Fruit fly (Drosophila melanogaster) whole organism, embryonic: Measurements from ENCODE around the gene Fancd2.

Experiments
- Antp ChIP-seq: fragments of 200-800 bp; sonication (Bioruptor generic); optimal IDR thresholded peaks from 3 replicates; lab custom pipeline; 2016; ENCODE audit warnings: missing biosample characterization, missing genetic modification characterization
- Awh ChIP-seq: fragments of 200-800 bp; sonication (Bioruptor generic); IDR thresholded peaks from 2 replicates; pipeline ENCODE4, ENCODE4 v1.3.6; 2022; ENCODE audit warnings: missing biosample characterization, missing genetic modification characterization
- CG11085 ChIP-seq: fragments of 200-800 bp; sonication (Bioruptor generic); IDR thresholded peaks from 2 replicates; pipeline ENCODE4 v1.3.6; 2022; ENCODE audit warnings: missing biosample characterization, missing genetic modification characterization
- CG11723 ChIP-seq: fragments of 200-800 bp; sonication (Bioruptor generic); optimal IDR thresholded peaks from 2 replicates; lab custom pipeline; 2017; ENCODE audit warnings: missing biosample characterization, mild to moderate bottlenecking, missing genetic modification characterization
- CG12391 ChIP-seq: fragments of 200-800 bp; sonication (Bioruptor generic); optimal IDR thresholded peaks from 3 replicates; lab custom pipeline; 2018; ENCODE audit warnings: missing biosample characterization, mild to moderate bottlenecking, missing genetic modification characterization, moderate library complexity
- CG12659 ChIP-seq: fragments of 200-800 bp; sonication (Bioruptor generic); optimal IDR thresholded peaks from 3 replicates; lab custom pipeline; 2017; ENCODE audit warnings: mild to moderate bottlenecking, missing biosample characterization, missing genetic modification reagents, missing genetic modification characterization
- CG12769 ChIP-seq: fragments of 200-800 bp; sonication (Bioruptor generic); optimal IDR thresholded peaks from 2 replicates; lab custom pipeline; 2019; ENCODE audit warnings: missing biosample characterization, mild to moderate bottlenecking, missing genetic modification characterization, moderate library complexity
- CG12942 ChIP-seq: fragments of 200-800 bp; sonication (Bioruptor generic); optimal IDR thresholded peaks from 3 replicates; lab custom pipeline; 2016; ENCODE audit warnings: missing biosample characterization, missing genetic modification characterization
- CG14441 ChIP-seq: fragments of 200-800 bp; sonication (Bioruptor generic); IDR thresholded peaks from 2 replicates; pipeline ENCODE4 v1.3.6; 2022; ENCODE audit warnings: missing biosample characterization, missing genetic modification characterization
- CG15011 ChIP-seq: fragments of 200-800 bp; sonication (Bioruptor generic); optimal IDR thresholded peaks from 3 replicates; lab custom pipeline; 2018; ENCODE audit warnings: missing biosample characterization, mild to moderate bottlenecking, missing genetic modification characterization
- CG15514 ChIP-seq: fragments of 200-800 bp; sonication (Bioruptor generic); optimal IDR thresholded peaks from 3 replicates; lab custom pipeline; 2017; ENCODE audit warnings: missing biosample characterization, missing genetic modification characterization, mild to moderate bottlenecking, moderate library complexity, missing genetic modification reagents
- CG15601 ChIP-seq: fragments of 200-800 bp; sonication (Bioruptor generic); optimal IDR thresholded peaks from 3 replicates; lab custom pipeline; 2019; ENCODE audit warnings: missing biosample characterization, mild to moderate bottlenecking, missing genetic modification characterization, moderate library complexity
- CG15696 ChIP-seq: fragments of 200-800 bp; sonication (Bioruptor generic); optimal IDR thresholded peaks from 2 replicates; lab custom pipeline; 2019; ENCODE audit warnings: missing biosample characterization, mild to moderate bottlenecking, missing genetic modification characterization, moderate library complexity
- CG1603 ChIP-seq: fragments of 200-800 bp; sonication (Bioruptor generic); optimal IDR thresholded peaks from 2 replicates; lab custom pipeline; 2019; ENCODE audit warnings: missing biosample characterization, mild to moderate bottlenecking, missing genetic modification characterization, moderate library complexity
- CG17186 ChIP-seq: fragments of 200-800 bp; sonication (Bioruptor generic); optimal IDR thresholded peaks from 3 replicates; lab custom pipeline; 2017; ENCODE audit warnings: missing biosample characterization, missing genetic modification reagents, missing genetic modification characterization
- CG17359 ChIP-seq: fragments of 200-800 bp; sonication (Bioruptor generic); optimal IDR thresholded peaks from 3 replicates; lab custom pipeline; 2018; ENCODE audit warnings: missing biosample characterization, mild to moderate bottlenecking, missing genetic modification characterization, moderate library complexity
- CG18619 ChIP-seq: fragments of 200-800 bp; sonication (Bioruptor generic); optimal IDR thresholded peaks from 3 replicates; lab custom pipeline; 2017; ENCODE audit warnings: missing biosample characterization, mild to moderate bottlenecking, missing genetic modification characterization
- CG2116 ChIP-seq: fragments of 200-800 bp; sonication (Bioruptor generic); optimal IDR thresholded peaks from 3 replicates; lab custom pipeline; 2018; ENCODE audit warnings: missing biosample characterization, mild to moderate bottlenecking, missing genetic modification characterization
- CG4854 ChIP-seq: fragments of 200-800 bp; sonication (Bioruptor generic); optimal IDR thresholded peaks from 2 replicates; lab custom pipeline; 2016; ENCODE audit warnings: missing biosample characterization, missing genetic modification characterization, inconsistent platforms
- CG6254 ChIP-seq: fragments of 200-800 bp; sonication (Bioruptor generic); optimal IDR thresholded peaks from 3 replicates; lab custom pipeline; 2017; ENCODE audit warnings: mild to moderate bottlenecking, missing biosample characterization, missing genetic modification reagents, missing genetic modification characterization
- CG7556 ChIP-seq: fragments of 200-800 bp; sonication (Bioruptor generic); optimal IDR thresholded peaks from 2 replicates; lab custom pipeline; 2017; ENCODE audit warnings: missing biosample characterization, mild to moderate bottlenecking, missing genetic modification characterization
- CG8290 ChIP-seq, 3 experiments: fragments of 200-800 bp; sonication (Bioruptor generic); optimal IDR thresholded peaks; 2 replicates each; lab custom pipeline; 2016 to 2019; ENCODE audit warnings: missing biosample characterization in 3 of 3, missing genetic modification characterization in 3 of 3, mild to moderate bottlenecking in 2 of 3, moderate library complexity in 1 of 3
- CG8359 ChIP-seq: fragments of 200-800 bp; sonication (Bioruptor generic); optimal IDR thresholded peaks from 2 replicates; lab custom pipeline; 2017; ENCODE audit warnings: missing biosample characterization, mild to moderate bottlenecking, missing genetic modification characterization, borderline replicate concordance
- CG9932 ChIP-seq: fragments of 200-800 bp; sonication (Bioruptor generic); IDR thresholded peaks from 2 replicates; pipeline ENCODE4 v1.3.6; 2022; ENCODE audit warnings: missing biosample characterization, missing genetic modification characterization
- Hand ChIP-seq: fragments of 200-800 bp; sonication (Bioruptor generic); optimal IDR thresholded peaks from 2 replicates; lab custom pipeline; 2017; ENCODE audit warnings: mild to moderate bottlenecking, missing biosample characterization, missing genetic modification reagents, missing genetic modification characterization
- Hey ChIP-seq: fragments of 200-800 bp; sonication (Bioruptor generic); optimal IDR thresholded peaks from 3 replicates; lab custom pipeline; 2018; ENCODE audit warnings: missing biosample characterization, mild to moderate bottlenecking, missing genetic modification characterization
- Myb ChIP-seq: fragments of 200-800 bp; sonication (Bioruptor generic); optimal IDR thresholded peaks from 2 replicates; lab custom pipeline; 2016; ENCODE audit warnings: missing biosample characterization, missing genetic modification characterization
- PHDP ChIP-seq: fragments of 200-800 bp; sonication (Bioruptor generic); optimal IDR thresholded peaks from 3 replicates; lab custom pipeline; 2018; ENCODE audit warnings: missing biosample characterization, mild to moderate bottlenecking, missing genetic modification characterization, moderate library complexity
- Pdp1 ChIP-seq, 2 experiments: fragments of 200-800 bp; sonication (Bioruptor generic); optimal IDR thresholded peaks; 3 replicates each; lab custom pipeline; 2016; ENCODE audit warnings: missing biosample characterization in 2 of 2, missing genetic modification characterization in 2 of 2, mild to moderate bottlenecking in 1 of 2, moderate library complexity in 1 of 2
- Sry-δ ChIP-seq: fragments of 200-800 bp; sonication (Bioruptor generic); optimal IDR thresholded peaks from 2 replicates; lab custom pipeline; 2016; ENCODE audit warnings: missing biosample characterization, missing genetic modification characterization
- bbx ChIP-seq: fragments of 200-800 bp; sonication (Bioruptor generic); IDR thresholded peaks from 2 replicates; pipeline ENCODE4 v1.3.6; 2022; ENCODE audit warnings: missing biosample characterization, missing genetic modification characterization; ENCODE audit not compliant: partially characterized antibody
- chif ChIP-seq, 2 experiments: fragments of 200-800 bp; sonication (Bioruptor generic); optimal IDR thresholded peaks; 3 replicates each; lab custom pipeline; 2016; ENCODE audit warnings: missing biosample characterization in 2 of 2, missing genetic modification characterization in 2 of 2
- fru ChIP-seq: fragments of >200 bp; optimal IDR thresholded peaks from 2 replicates; lab custom pipeline; 2017
- gem ChIP-seq: fragments of 200-800 bp; sonication (Bioruptor generic); optimal IDR thresholded peaks from 2 replicates; lab custom pipeline; 2019; ENCODE audit warnings: missing biosample characterization, mild to moderate bottlenecking, missing genetic modification characterization, moderate library complexity
- kah ChIP-seq: fragments of 200-800 bp; sonication (Bioruptor generic); optimal IDR thresholded peaks from 2 replicates; lab custom pipeline; 2018; ENCODE audit warnings: missing biosample characterization, mild to moderate bottlenecking, missing genetic modification characterization
- lbe ChIP-seq: fragments of 200-800 bp; sonication (Bioruptor generic); optimal IDR thresholded peaks from 2 replicates; lab custom pipeline; 2016; ENCODE audit warnings: missing biosample characterization, mild to moderate bottlenecking, missing genetic modification characterization
- org-1 ChIP-seq: fragments of 200-800 bp; sonication (Bioruptor generic); optimal IDR thresholded peaks from 2 replicates; lab custom pipeline; 2017; ENCODE audit warnings: missing biosample characterization, missing genetic modification characterization
- pb ChIP-seq: fragments of 200-800 bp; sonication (Bioruptor generic); optimal IDR thresholded peaks from 3 replicates; lab custom pipeline; 2016; ENCODE audit warnings: missing biosample characterization, missing genetic modification characterization
- pum ChIP-seq: fragments of 200-800 bp; sonication (Bioruptor generic); optimal IDR thresholded peaks from 2 replicates; lab custom pipeline; 2016; ENCODE audit warnings: missing biosample characterization, missing genetic modification characterization
- pzg ChIP-seq: fragments of 200-800 bp; sonication (Bioruptor generic); optimal IDR thresholded peaks from 3 replicates; lab custom pipeline; 2018; ENCODE audit warnings: missing biosample characterization, mild to moderate bottlenecking, missing genetic modification characterization, moderate library complexity
- seq ChIP-seq: fragments of 200-800 bp; sonication (Bioruptor generic); IDR thresholded peaks from 2 replicates; pipeline ENCODE4 v1.3.6; 2022; ENCODE audit warnings: missing biosample characterization, missing genetic modification characterization
- ssp ChIP-seq: fragments of 200-800 bp; sonication (Bioruptor generic); IDR thresholded peaks from 2 replicates; pipeline ENCODE4 v1.3.6; 2022; ENCODE audit warnings: missing biosample characterization, missing genetic modification characterization
- stwl ChIP-seq: fragments of 200-800 bp; sonication (Bioruptor generic); optimal IDR thresholded peaks from 3 replicates; lab custom pipeline; 2018; ENCODE audit warnings: missing biosample characterization, mild to moderate bottlenecking, missing genetic modification characterization, moderate library complexity
- tgo ChIP-seq: fragments of 200-800 bp; sonication (Bioruptor generic); IDR thresholded peaks from 3 replicates; pipeline ENCODE4 v1.3.6; 2022; ENCODE audit warnings: missing biosample characterization, missing genetic modification characterization
- tin ChIP-seq: fragments of 200-800 bp; sonication (Bioruptor generic); optimal IDR thresholded peaks from 3 replicates; lab custom pipeline; 2016; ENCODE audit warnings: missing biosample characterization, missing genetic modification characterization
- tna ChIP-seq: fragments of 200-800 bp; sonication (Bioruptor generic); IDR thresholded peaks from 2 replicates; pipeline ENCODE4 v1.3.6; 2022; ENCODE audit warnings: missing biosample characterization, missing genetic modification characterization; ENCODE audit not compliant: partially characterized antibody
- trem ChIP-seq: fragments of 200-800 bp; optimal IDR thresholded peaks from 3 replicates; lab custom pipeline; 2019; ENCODE audit warnings: missing biosample characterization, mild to moderate bottlenecking, missing genetic modification characterization, moderate library complexity
- tx ChIP-seq: fragments of 200-800 bp; sonication (Bioruptor generic); optimal IDR thresholded peaks from 2 replicates; lab custom pipeline; 2016; ENCODE audit warnings: missing biosample characterization, missing genetic modification characterization
- usp ChIP-seq: fragments of >200 bp; optimal IDR thresholded peaks from 2 replicates; lab custom pipeline; 2017; ENCODE audit warnings: missing biosample characterization, missing genetic modification characterization

Gene Fancd2

DNA sequence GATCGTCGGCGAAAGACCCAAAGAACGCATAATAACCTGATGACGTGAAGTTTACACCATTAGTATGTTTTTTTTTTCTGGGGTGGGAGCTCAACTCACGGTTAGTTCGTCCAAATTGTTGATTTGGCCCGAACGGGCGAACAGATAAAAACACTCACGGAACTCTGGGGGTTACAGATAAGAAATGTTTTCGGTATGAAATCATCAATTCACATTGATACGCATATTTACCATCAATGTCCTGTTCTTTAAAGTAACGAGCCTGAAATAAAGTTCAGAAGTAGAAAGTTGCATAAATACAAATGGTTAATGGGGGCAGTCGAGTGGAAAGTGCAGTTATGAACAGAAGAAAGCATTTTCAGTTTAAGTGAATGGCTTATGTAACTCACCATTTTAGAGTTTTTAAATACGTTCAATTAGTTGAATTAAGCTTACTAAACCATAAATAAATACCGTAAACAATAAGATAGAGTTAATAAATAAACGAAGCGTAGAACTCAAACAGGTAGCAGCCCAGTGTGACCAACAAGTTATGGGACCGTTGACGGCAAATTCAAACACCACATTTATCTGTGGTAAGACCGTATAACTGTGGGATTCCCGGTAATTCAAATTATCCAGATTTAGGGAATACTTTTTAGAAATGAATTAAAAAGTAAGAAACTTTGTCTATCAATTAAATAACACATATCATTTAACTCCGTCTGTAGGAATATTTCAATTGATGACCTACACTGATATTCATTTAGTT lies 7.9 kb upstream of the Fancd2 start, which contains the start of gene CG17272 (continued):
- TF ChIP-seq CG14441 (GFP tag; lab: Robert Waterston, UW) (no peak), Myb (peak; percentile 48), seq (no peak), CG17359 (tag; lab: Kevin White, UChicago) (no peak), pum (GFP tag; lab: Kevin White, UChicago) (no peak), CG1603 (tag; lab: Kevin White, UChicago) (peak; percentile 37), gem (tag; lab: Kevin White, UChicago) (peak; percentile 3), CG8359 (GFP tag; lab: Kevin White, UChicago) (no peak), pb (GFP tag; lab: Kevin White, UChicago) (no peak), CG12942 (GFP tag; lab: Kevin White, UChicago) (no peak), CG4854 (GFP tag; lab: Kevin White, UChicago) (no peak), Antp (no peak), CG12659 (GFP tag; lab: Kevin White, UChicago) (peak; percentile 14), CG17186 (GFP tag; lab: Kevin White, UChicago) (peak; percentile 22), Awh (GFP tag; lab: Robert Waterston, UW) (no peak), CG12391 (tag; lab: Kevin White, UChicago) (peak; percentile 12), PHDP (tag; lab: Kevin White, UChicago) (no peak), tx (GFP tag; lab: Kevin White, UChicago) (no peak), tin (GFP tag; lab: Kevin White, UChicago) (no peak), Pdp1 (GFP tag; optimal IDR thresholded peaks at IDR 0.05; lab: Kevin White, UChicago) (peak in 1 of 2 experiments; percentile 34), CG15514 (peak; percentile 50), chif (GFP tag; optimal IDR thresholded peaks at IDR 0.05; lab: Kevin White, UChicago) (no peak), bbx (GFP tag; lab: Robert Waterston, UW) (no peak), ssp (GFP tag; lab: Robert Waterston, UW) (no peak), stwl (tag; lab: Kevin White, UChicago) (peak; percentile 88), usp (GFP tag; lab: Kevin White, UChicago) (no peak), pzg (peak; percentile 58), org-1 (no peak), CG15601 (tag; lab: Kevin White, UChicago) (peak; percentile 39), fru (no peak), CG11723 (no peak), kah (GFP tag; lab: Kevin White, UChicago) (peak; percentile 97), Sry-δ (GFP tag; lab: Kevin White, UChicago) (peak; percentile 4), trem (tag; lab: Kevin White, UChicago) (peak; percentile 69), CG15696 (tag; lab: Kevin White, UChicago) (no peak), Hand (GFP tag; lab: Kevin White, UChicago) (no peak), CG12769 (tag; lab: Kevin White, UChicago) (peak; percentile 44), CG8290 (GFP tag; optimal IDR thresholded peaks at IDR 0.05; lab: Kevin White, UChicago) (peak; percentile 15), CG8290 (tag; optimal IDR thresholded peaks at IDR 0.05; lab: Kevin White, UChicago) (peak in 1 of 2 experiments; percentile 28), CG6254 (GFP tag; lab: Kevin White, UChicago) (peak; percentile 63), CG2116 (GFP tag; lab: Kevin White, UChicago) (peak; percentile 32), lbe (no peak), CG15011 (GFP tag; lab: Kevin White, UChicago) (no peak), CG7556 (no peak), CG9932 (GFP tag; lab: Robert Waterston, UW) (no peak), CG11085 (GFP tag; lab: Robert Waterston, UW) (no peak), tna (GFP tag; lab: Robert Waterston, UW) (no peak), Hey (tag; lab: Kevin White, UChicago) (no peak), tgo (no peak), CG18619 (GFP tag; lab: Kevin White, UChicago) (no peak)
